Worm (Caenorhabditis elegans) whole organism, L1 larva: ENCODE data around the gene F09B12.7.

ENCODE experiments used
- C04F5.9 ChIP-seq: sonication (generic microtip); optimal IDR thresholded peaks from 2 replicates; lab custom pipeline; 2016; ENCODE audit warnings: missing genetic modification characterization, missing compliant biosample characterization
- C16A3.4 ChIP-seq: fragments of 150-350 bp; optimal IDR thresholded peaks from 2 replicates; lab custom pipeline; 2014; ENCODE audit warnings: missing biosample characterization, missing genetic modification characterization
- alr-1 ChIP-seq: fragments of 200-800 bp; sonication (Bioruptor generic); optimal IDR thresholded peaks from 2 replicates; lab custom pipeline; 2018; ENCODE audit warnings: borderline replicate concordance, mild to moderate bottlenecking, missing genetic modification characterization, missing compliant biosample characterization
- ama-1 ChIP-seq: fragments of 150-350 bp; optimal IDR thresholded peaks from 2 replicates; lab custom pipeline; 2014
- blmp-1 ChIP-seq: fragments of 150-350 bp; optimal IDR thresholded peaks from 2 replicates; lab custom pipeline; 2014; ENCODE audit warnings: missing biosample characterization, missing genetic modification characterization
- ceh-63 ChIP-seq: fragments of 200-800 bp; sonication (Bioruptor generic); optimal IDR thresholded peaks from 2 replicates; lab custom pipeline; 2018; ENCODE audit warnings: mild to moderate bottlenecking, missing genetic modification characterization, missing compliant biosample characterization
- ceh-8 ChIP-seq: fragments of 200-800 bp; sonication (Bioruptor generic); optimal IDR thresholded peaks from 2 replicates; lab custom pipeline; 2018; ENCODE audit warnings: mild to moderate bottlenecking, missing genetic modification characterization, moderate library complexity, missing compliant biosample characterization
- ceh-90 ChIP-seq: sonication (generic microtip); optimal IDR thresholded peaks from 2 replicates; lab custom pipeline; 2016; ENCODE audit warnings: missing genetic modification characterization, missing compliant biosample characterization
- ces-1 ChIP-seq: fragments of 150-350 bp; optimal IDR thresholded peaks from 2 replicates; lab custom pipeline; 2014; ENCODE audit warnings: missing biosample characterization, missing genetic modification reagents, missing genetic modification characterization
- dpl-1 ChIP-seq, 3 experiments: fragments of 150-350 bp in 2 of 3; sonication (generic microtip) in 1 of 3; optimal IDR thresholded peaks; 2 replicates each; lab custom pipeline; 2014 to 2017; ENCODE audit warnings: missing biosample characterization in 3 of 3, missing genetic modification characterization in 3 of 3, missing genetic modification reagents in 3 of 3
- dsc-1 ChIP-seq: sonication (generic microtip); optimal IDR thresholded peaks from 2 replicates; lab custom pipeline; 2016; ENCODE audit warnings: mild to moderate bottlenecking, missing genetic modification characterization, missing compliant biosample characterization
- elt-3 ChIP-seq, 6 experiments: fragments of 150-350 bp in 1 of 6; sonication (generic microtip); optimal IDR thresholded peaks; 2 replicates each; lab custom pipeline; 2017 to 2018; ENCODE audit warnings: missing biosample characterization in 6 of 6, missing genetic modification characterization in 6 of 6, inconsistent platforms in 1 of 6
- ets-5 ChIP-seq: fragments of 200-800 bp; sonication (Bioruptor generic); IDR thresholded peaks from 2 replicates; pipeline ENCODE4 v1.3.6; 2022; ENCODE audit warnings: missing genetic modification characterization, missing compliant biosample characterization
- fkh-10 ChIP-seq: sonication (generic microtip); optimal IDR thresholded peaks from 2 replicates; lab custom pipeline; 2017; ENCODE audit warnings: missing biosample characterization, missing genetic modification reagents, missing genetic modification characterization
- fkh-4 ChIP-seq: sonication (generic microtip); optimal IDR thresholded peaks from 2 replicates; lab custom pipeline; 2016; ENCODE audit warnings: missing compliant biosample characterization, missing genetic modification characterization, borderline replicate concordance
- fkh-8 ChIP-seq: sonication (generic microtip); optimal IDR thresholded peaks from 2 replicates; lab custom pipeline; 2016; ENCODE audit warnings: mild to moderate bottlenecking, missing genetic modification characterization, missing compliant biosample characterization
- grh-1 ChIP-seq: fragments of 200-800 bp; sonication (Bioruptor generic); IDR thresholded peaks from 2 replicates; pipeline ENCODE4 v1.3.6; 2022; ENCODE audit warnings: missing genetic modification reagents, missing genetic modification characterization, missing compliant biosample characterization
- hlh-4 ChIP-seq: sonication (generic microtip); optimal IDR thresholded peaks from 2 replicates; lab custom pipeline; 2016; ENCODE audit warnings: mild to moderate bottlenecking, missing genetic modification characterization, missing compliant biosample characterization
- hpl-2 ChIP-seq: fragments of 150-350 bp; optimal IDR thresholded peaks from 2 replicates; lab custom pipeline; 2014; ENCODE audit warnings: missing biosample characterization, missing genetic modification reagents, missing genetic modification characterization
- isw-1 ChIP-seq: fragments of 200-800 bp; sonication (Bioruptor generic); IDR thresholded peaks from 2 replicates; pipeline ENCODE4 v1.3.6; 2022; ENCODE audit warnings: missing genetic modification characterization, missing compliant biosample characterization
- jun-1 ChIP-seq: fragments of 150-350 bp; optimal IDR thresholded peaks from 2 replicates; lab custom pipeline; 2014; ENCODE audit warnings: missing biosample characterization, missing genetic modification reagents, missing genetic modification characterization
- lin-13 ChIP-seq: fragments of 150-350 bp; optimal IDR thresholded peaks from 2 replicates; lab custom pipeline; 2014; ENCODE audit warnings: missing biosample characterization, missing genetic modification reagents, missing genetic modification characterization
- lin-14 ChIP-seq: fragments of 200-800 bp; sonication (Bioruptor generic); optimal IDR thresholded peaks from 2 replicates; lab custom pipeline; 2018; ENCODE audit warnings: mild to moderate bottlenecking, missing genetic modification characterization, moderate library complexity, missing compliant biosample characterization
- lin-15B ChIP-seq: fragments of 150-350 bp; sonication (generic microtip); optimal IDR thresholded peaks from 3 replicates; lab custom pipeline; 2014; ENCODE audit warnings: missing biosample characterization, missing genetic modification characterization
- lin-35 ChIP-seq, 2 experiments: fragments of 150-350 bp; optimal IDR thresholded peaks; 2 replicates each; lab custom pipeline; 2014; ENCODE audit warnings: missing biosample characterization in 2 of 2, missing genetic modification characterization in 2 of 2, missing genetic modification reagents in 2 of 2
- lsy-2 ChIP-seq, 2 experiments: fragments of 150-350 bp; optimal IDR thresholded peaks; 2 replicates each; lab custom pipeline; 2014; ENCODE audit warnings: missing biosample characterization in 2 of 2, missing genetic modification characterization in 2 of 2
- mdl-1 ChIP-seq, 2 experiments: fragments of 150-350 bp; optimal IDR thresholded peaks; 2 replicates each; lab custom pipeline; 2014 to 2017; ENCODE audit warnings: missing biosample characterization in 2 of 2, missing genetic modification characterization in 2 of 2, inconsistent platforms in 1 of 2
- mep-1 ChIP-seq: fragments of 150-350 bp; optimal IDR thresholded peaks from 2 replicates; lab custom pipeline; 2014; ENCODE audit warnings: missing biosample characterization, missing genetic modification characterization
- nhr-12 ChIP-seq: sonication (generic microtip); optimal IDR thresholded peaks from 2 replicates; lab custom pipeline; 2017; ENCODE audit warnings: missing biosample characterization, missing genetic modification characterization
- nhr-19 ChIP-seq: fragments of 200-800 bp; sonication (Bioruptor generic); conservative IDR thresholded peaks from 2 replicates; pipeline ENCODE4 v1.3.6; 2022; ENCODE audit warnings: missing genetic modification characterization, missing compliant biosample characterization
- nhr-20 ChIP-seq: sonication (generic microtip); optimal IDR thresholded peaks from 2 replicates; lab custom pipeline; 2016; ENCODE audit warnings: mild to moderate bottlenecking, missing genetic modification characterization, missing compliant biosample characterization
- nhr-237 ChIP-seq: fragments of 150-350 bp; optimal IDR thresholded peaks from 2 replicates; lab custom pipeline; 2014; ENCODE audit warnings: missing biosample characterization, missing genetic modification characterization
- nhr-71 ChIP-seq: sonication (generic microtip); optimal IDR thresholded peaks from 2 replicates; lab custom pipeline; 2016; ENCODE audit warnings: mild to moderate bottlenecking, missing genetic modification characterization, moderate library complexity, missing compliant biosample characterization
- nhr-76 ChIP-seq: sonication (generic microtip); optimal IDR thresholded peaks from 2 replicates; lab custom pipeline; 2017; ENCODE audit warnings: missing biosample characterization, missing genetic modification characterization
- nhr-77 ChIP-seq: fragments of 150-350 bp; optimal IDR thresholded peaks from 2 replicates; lab custom pipeline; 2014; ENCODE audit warnings: missing biosample characterization, missing genetic modification characterization
- nhr-84 ChIP-seq: sonication (generic microtip); optimal IDR thresholded peaks from 2 replicates; lab custom pipeline; 2017; ENCODE audit warnings: missing biosample characterization, missing genetic modification characterization
- nhr-85 ChIP-seq: sonication (generic microtip); peaks from one replicate; lab custom pipeline; 2016; ENCODE audit warnings: missing genetic modification characterization, inconsistent platforms, missing compliant biosample characterization
- nhr-90 ChIP-seq: sonication (generic microtip); optimal IDR thresholded peaks from 2 replicates; lab custom pipeline; 2016; ENCODE audit warnings: mild to moderate bottlenecking, missing genetic modification characterization, missing compliant biosample characterization; ENCODE audit not compliant: poor library complexity
- pag-3 ChIP-seq: sonication (generic microtip); optimal IDR thresholded peaks from 2 replicates; lab custom pipeline; 2017; ENCODE audit warnings: missing genetic modification characterization, mild to moderate bottlenecking, missing compliant biosample characterization, antibody characterized with exemption, borderline replicate concordance; ENCODE audit not compliant: insufficient read depth
- pax-3 ChIP-seq: fragments of 200-800 bp; sonication (Bioruptor generic); optimal IDR thresholded peaks from 2 replicates; lab custom pipeline; 2018; ENCODE audit warnings: mild to moderate bottlenecking, missing genetic modification characterization, moderate library complexity, missing compliant biosample characterization
- pqm-1 ChIP-seq: sonication (generic microtip); optimal IDR thresholded peaks from 3 replicates; lab custom pipeline; 2017; ENCODE audit warnings: missing biosample characterization, missing genetic modification characterization
- snpc-4 ChIP-seq: fragments of 150-350 bp; optimal IDR thresholded peaks from 2 replicates; lab custom pipeline; 2014; ENCODE audit warnings: missing biosample characterization, missing genetic modification characterization
- snu-23 ChIP-seq: sonication (generic microtip); optimal IDR thresholded peaks from 2 replicates; lab custom pipeline; 2016; ENCODE audit warnings: missing genetic modification characterization, missing compliant biosample characterization
- sox-4 ChIP-seq: sonication (generic microtip); optimal IDR thresholded peaks from 2 replicates; lab custom pipeline; 2016; ENCODE audit warnings: missing genetic modification characterization, missing compliant biosample characterization
- swsn-7 ChIP-seq: sonication (generic microtip); optimal IDR thresholded peaks from 2 replicates; lab custom pipeline; 2016; ENCODE audit warnings: missing genetic modification characterization, missing compliant biosample characterization
- tbx-2 ChIP-seq: sonication (generic microtip); optimal IDR thresholded peaks from 2 replicates; lab custom pipeline; 2016; ENCODE audit warnings: missing genetic modification characterization, missing compliant biosample characterization
- tlp-1 ChIP-seq: fragments of 150-350 bp; optimal IDR thresholded peaks from 2 replicates; lab custom pipeline; 2014; ENCODE audit warnings: missing biosample characterization, missing genetic modification characterization
- unc-130 ChIP-seq: fragments of 150-350 bp; optimal IDR thresholded peaks from 2 replicates; lab custom pipeline; 2017; ENCODE audit warnings: missing biosample characterization, missing genetic modification characterization, inconsistent platforms
- unc-62 ChIP-seq: fragments of 150-350 bp; optimal IDR thresholded peaks from 2 replicates; lab custom pipeline; 2014; ENCODE audit warnings: missing biosample characterization, missing genetic modification reagents, missing genetic modification characterization
- unc-86 ChIP-seq: sonication (generic microtip); optimal IDR thresholded peaks from 2 replicates; lab custom pipeline; 2016; ENCODE audit warnings: missing genetic modification characterization, missing compliant biosample characterization
- vab-15 ChIP-seq: sonication (generic microtip); optimal IDR thresholded peaks from 2 replicates; lab custom pipeline; 2017; ENCODE audit warnings: missing genotype, mild to moderate bottlenecking, missing genetic modification characterization, missing compliant biosample characterization
- xbp-1 ChIP-seq: sonication (generic microtip); optimal IDR thresholded peaks from 2 replicates; lab custom pipeline; 2016; ENCODE audit warnings: missing genetic modification characterization, missing compliant biosample characterization
- zip-4 ChIP-seq: fragments of 200-800 bp; sonication (Bioruptor generic); optimal IDR thresholded peaks from 2 replicates; lab custom pipeline; 2018; ENCODE audit warnings: mild to moderate bottlenecking, missing genetic modification characterization, moderate library complexity, missing compliant biosample characterization
- ztf-11 ChIP-seq, 2 experiments: sonication (generic microtip); optimal IDR thresholded peaks; 2 replicates each; lab custom pipeline; 2016 to 2017; ENCODE audit warnings: missing genetic modification characterization in 2 of 2, missing biosample characterization in 1 of 2, missing compliant biosample characterization in 1 of 2

Gene F09B12.7

DNA sequence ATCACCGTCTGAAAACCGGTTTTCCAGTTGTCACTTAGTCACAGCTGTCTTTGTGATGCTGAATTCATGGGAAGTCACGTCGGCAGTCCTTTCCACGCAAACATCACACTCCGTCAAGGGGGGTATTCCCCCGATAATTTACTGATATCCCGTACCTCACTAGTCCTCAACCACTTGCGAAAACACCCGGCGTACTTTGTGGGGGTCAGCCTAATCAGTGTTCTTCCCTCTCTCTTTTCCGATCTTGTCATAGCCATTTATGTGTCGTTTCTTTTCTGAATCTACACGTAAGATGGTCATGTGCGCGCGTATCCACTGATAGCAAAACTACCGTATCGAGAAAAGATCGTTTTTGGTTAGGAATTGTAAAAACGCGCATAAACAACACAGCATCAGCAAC lies 15.5 kb downstream of the F09B12.7 start:
- TF ChIP-seq ceh-63 (GFP tag; lab: Kevin White, UChicago) (no peak), C16A3.4 (tag; lab: Kevin White, UChicago) (peak; percentile 5), nhr-237 (tag; lab: Kevin White, UChicago) (no peak), ces-1 (GFP tag; lab: Kevin White, UChicago) (no peak), nhr-90 (peak; percentile 38), pax-3 (no peak), hpl-2 (GFP tag; lab: Kevin White, UChicago) (no peak), snpc-4 (tag; lab: Kevin White, UChicago) (no peak), fkh-8 (tag; lab: Kevin White, UChicago) (no peak), nhr-84 (no peak), mep-1 (tag; lab: Kevin White, UChicago) (no peak), snu-23 (GFP tag; lab: Kevin White, UChicago) (peak; percentile 56), zip-4 (GFP tag; lab: Kevin White, UChicago) (no peak), dpl-1 (GFP tag; optimal IDR thresholded peaks at IDR 0.05; lab: Kevin White, UChicago) (no peak), C04F5.9 (tag; lab: Kevin White, UChicago) (no peak), dsc-1 (tag; lab: Kevin White, UChicago) (no peak), nhr-71 (tag; lab: Kevin White, UChicago) (peak; percentile 69), swsn-7 (no peak), sox-4 (tag; lab: Kevin White, UChicago) (no peak), lin-35 (GFP tag; optimal IDR thresholded peaks at IDR 0.05; lab: Kevin White, UChicago) (peak in 1 of 2 experiments; percentile 45), nhr-77 (no peak), nhr-12 (tag; lab: Kevin White, UChicago) (no peak), nhr-19 (GFP tag; lab: Robert Waterston, UW) (peak; percentile 60), fkh-4 (no peak), ztf-11 (tag; optimal IDR thresholded peaks at IDR 0.05; lab: Kevin White, UChicago) (no peak), alr-1 (tag; lab: Kevin White, UChicago) (no peak), nhr-76 (tag; lab: Kevin White, UChicago) (no peak), xbp-1 (tag; lab: Kevin White, UChicago) (no peak), nhr-85 (peak; percentile 92), elt-3 (tag; optimal IDR thresholded peaks at IDR 0.05; lab: Kevin White, UChicago) (peak in 5 of 6 experiments; percentile 48 to 92 (median 69)), unc-130 (peak; percentile 63), tlp-1 (tag; lab: Kevin White, UChicago) (no peak), unc-62 (no peak), ets-5 (no peak), grh-1 (GFP tag; lab: Robert Waterston, UW) (peak; percentile 78), lin-13 (no peak), tbx-2 (tag; lab: Kevin White, UChicago) (peak; percentile 40), nhr-20 (peak; percentile 83), mdl-1 (tag; optimal IDR thresholded peaks at IDR 0.05; lab: Kevin White, UChicago) (peak in 1 of 2 experiments; percentile 74), jun-1 (no peak), lsy-2 (tag; optimal IDR thresholded peaks at IDR 0.05; lab: Kevin White, UChicago) (peak in 1 of 2 experiments; percentile 32), isw-1 (no peak), pag-3 (tag; lab: Kevin White, UChicago) (no peak), ama-1 (no peak), fkh-10 (GFP tag; lab: Kevin White, UChicago) (no peak), ceh-90 (tag; lab: Kevin White, UChicago) (no peak), hlh-4 (tag; lab: Kevin White, UChicago) (no peak), unc-86 (no peak), pqm-1 (tag; lab: Kevin White, UChicago) (no peak), ceh-8 (GFP tag; lab: Kevin White, UChicago) (no peak), lin-15B (tag; lab: Kevin White, UChicago) (no peak), blmp-1 (tag; lab: Kevin White, UChicago) (peak; percentile 86), vab-15 (tag; lab: Kevin White, UChicago) (no peak), lin-14 (GFP tag; lab: Kevin White, UChicago) (peak; percentile 64)
